Fruit fly (Drosophila melanogaster) whole organism, embryonic: ENCODE results near the gene Osi17.

Experiments used
- Abd-B ChIP-seq: fragments of 200-800 bp; sonication (Bioruptor generic); optimal IDR thresholded peaks from 2 replicates; lab custom pipeline; 2018; ENCODE audit warnings: missing biosample characterization, mild to moderate bottlenecking, missing genetic modification characterization, moderate library complexity
- Blimp-1 ChIP-seq: fragments of 200-800 bp; sonication (Bioruptor generic); optimal IDR thresholded peaks from 3 replicates; lab custom pipeline; 2018; ENCODE audit warnings: missing biosample characterization, missing genetic modification characterization, mild to moderate bottlenecking, moderate library complexity, missing genetic modification reagents
- CG10147 ChIP-seq: fragments of 200-800 bp; sonication (Bioruptor generic); optimal IDR thresholded peaks from 2 replicates; lab custom pipeline; 2019; ENCODE audit warnings: missing biosample characterization, mild to moderate bottlenecking, missing genetic modification characterization, moderate library complexity
- CG10979 ChIP-seq: fragments of 200-800 bp; sonication (Bioruptor generic); optimal IDR thresholded peaks from 2 replicates; lab custom pipeline; 2018; ENCODE audit warnings: missing biosample characterization, mild to moderate bottlenecking, missing genetic modification characterization, moderate library complexity
- CG11504 ChIP-seq: fragments of 200-800 bp; sonication (Bioruptor generic); optimal IDR thresholded peaks from 3 replicates; lab custom pipeline; 2019; ENCODE audit warnings: missing biosample characterization, mild to moderate bottlenecking, missing genetic modification characterization, moderate library complexity
- CG11695 ChIP-seq: fragments of 200-800 bp; sonication (Bioruptor generic); IDR thresholded peaks from 3 replicates; pipeline ENCODE4 v1.3.6; 2022; ENCODE audit warnings: missing biosample characterization, missing genetic modification characterization
- CG12155 ChIP-seq: fragments of 200-800 bp; sonication (Bioruptor generic); optimal IDR thresholded peaks from 3 replicates; lab custom pipeline; 2016; ENCODE audit warnings: missing biosample characterization, missing genetic modification characterization
- CG12744 ChIP-seq: fragments of 200-800 bp; sonication (Bioruptor generic); optimal IDR thresholded peaks from 2 replicates; lab custom pipeline; 2016; ENCODE audit warnings: missing biosample characterization, missing genetic modification characterization
- CG14710 ChIP-seq: fragments of 200-800 bp; sonication (Bioruptor generic); optimal IDR thresholded peaks from 3 replicates; lab custom pipeline; 2019; ENCODE audit warnings: missing biosample characterization, mild to moderate bottlenecking, missing genetic modification characterization, moderate library complexity
- CG1602 ChIP-seq: fragments of 200-800 bp; sonication (Bioruptor generic); optimal IDR thresholded peaks from 3 replicates; lab custom pipeline; 2016; ENCODE audit warnings: missing biosample characterization, missing genetic modification characterization
- CG1603 ChIP-seq: fragments of 200-800 bp; sonication (Bioruptor generic); optimal IDR thresholded peaks from 2 replicates; lab custom pipeline; 2019; ENCODE audit warnings: missing biosample characterization, mild to moderate bottlenecking, missing genetic modification characterization, moderate library complexity
- CG16815 ChIP-seq: fragments of 200-800 bp; sonication (Bioruptor generic); optimal IDR thresholded peaks from 3 replicates; lab custom pipeline; 2017; ENCODE audit warnings: missing biosample characterization, mild to moderate bottlenecking, missing genetic modification characterization
- CG16863 ChIP-seq: fragments of 200-800 bp; sonication (Bioruptor generic); optimal IDR thresholded peaks from 3 replicates; lab custom pipeline; 2016; ENCODE audit warnings: missing biosample characterization, missing genetic modification characterization
- CG17361 ChIP-seq: fragments of 200-800 bp; sonication (Bioruptor generic); IDR thresholded peaks from 3 replicates; pipeline ENCODE4 v1.3.6; 2022; ENCODE audit warnings: missing biosample characterization, missing genetic modification characterization
- CG17829 ChIP-seq: fragments of 200-800 bp; optimal IDR thresholded peaks from 2 replicates; lab custom pipeline; 2019; ENCODE audit warnings: missing biosample characterization, mild to moderate bottlenecking, missing genetic modification characterization, moderate library complexity
- CG1792 ChIP-seq: fragments of 200-800 bp; sonication (Bioruptor generic); optimal IDR thresholded peaks from 2 replicates; lab custom pipeline; 2016; ENCODE audit warnings: missing biosample characterization, missing genetic modification characterization
- CG3065 ChIP-seq: fragments of 200-800 bp; sonication (Bioruptor generic); optimal IDR thresholded peaks from 2 replicates; lab custom pipeline; 2016; ENCODE audit warnings: missing biosample characterization, missing genetic modification characterization
- CG4360 ChIP-seq: fragments of 200-800 bp; sonication (Bioruptor generic); IDR thresholded peaks from 2 replicates; pipeline ENCODE4 v1.3.6; 2022; ENCODE audit warnings: missing biosample characterization, missing genetic modification characterization
- CG4617 ChIP-seq: fragments of 200-800 bp; sonication (Bioruptor generic); optimal IDR thresholded peaks from 3 replicates; lab custom pipeline; 2016; ENCODE audit warnings: missing biosample characterization, missing genetic modification characterization, borderline replicate concordance
- CG7839 ChIP-seq: fragments of 200-800 bp; sonication (Bioruptor generic); optimal IDR thresholded peaks from 3 replicates; lab custom pipeline; 2018; ENCODE audit warnings: missing biosample characterization, mild to moderate bottlenecking, missing genetic modification characterization, moderate library complexity
- CG9437 ChIP-seq: fragments of 200-800 bp; sonication (Bioruptor generic); optimal IDR thresholded peaks from 2 replicates; lab custom pipeline; 2018; ENCODE audit warnings: missing biosample characterization, mild to moderate bottlenecking, missing genetic modification characterization
- Fer2 ChIP-seq: fragments of 200-800 bp; sonication (Bioruptor generic); optimal IDR thresholded peaks from 2 replicates; lab custom pipeline; 2018; ENCODE audit warnings: missing biosample characterization, mild to moderate bottlenecking, missing genetic modification characterization, moderate library complexity
- Fer3 ChIP-seq: fragments of 200-800 bp; sonication (Bioruptor generic); optimal IDR thresholded peaks from 2 replicates; lab custom pipeline; 2018; ENCODE audit warnings: missing biosample characterization, mild to moderate bottlenecking, missing genetic modification characterization, moderate library complexity
- HLH3B ChIP-seq: fragments of 200-800 bp; sonication (Bioruptor generic); IDR thresholded peaks from 2 replicates; pipeline ENCODE4 v1.3.6; 2022; ENCODE audit warnings: missing biosample characterization, missing genetic modification characterization
- Hsf ChIP-seq: fragments of 200-800 bp; sonication (Bioruptor generic); optimal IDR thresholded peaks from 3 replicates; lab custom pipeline; 2016; ENCODE audit warnings: missing biosample characterization, missing genetic modification characterization
- Meics ChIP-seq: fragments of 200-800 bp; sonication (Bioruptor generic); optimal IDR thresholded peaks from 2 replicates; lab custom pipeline; 2017; ENCODE audit warnings: missing biosample characterization, mild to moderate bottlenecking, missing genetic modification characterization
- NC2α ChIP-seq: fragments of 200-800 bp; sonication (Bioruptor generic); optimal IDR thresholded peaks from 2 replicates; lab custom pipeline; 2016; ENCODE audit warnings: missing biosample characterization, missing genetic modification characterization
- Nf-YB ChIP-seq: fragments of 200-800 bp; sonication (Bioruptor generic); optimal IDR thresholded peaks from 3 replicates; lab custom pipeline; 2019; ENCODE audit warnings: missing biosample characterization, mild to moderate bottlenecking, missing genetic modification characterization, moderate library complexity
- NfI ChIP-seq: fragments of 200-800 bp; sonication (Bioruptor generic); optimal IDR thresholded peaks from 3 replicates; lab custom pipeline; 2018; ENCODE audit warnings: missing biosample characterization, mild to moderate bottlenecking, missing genetic modification characterization, moderate library complexity
- Sry-β ChIP-seq: fragments of 200-800 bp; sonication (Bioruptor generic); optimal IDR thresholded peaks from 2 replicates; lab custom pipeline; 2018; ENCODE audit warnings: missing biosample characterization, mild to moderate bottlenecking, missing genetic modification characterization, moderate library complexity
- Ssrp ChIP-seq: fragments of 200-800 bp; sonication (Bioruptor generic); optimal IDR thresholded peaks from 2 replicates; lab custom pipeline; 2018; ENCODE audit warnings: missing biosample characterization, mild to moderate bottlenecking, missing genetic modification characterization, moderate library complexity
- ci ChIP-seq: fragments of 200-800 bp; sonication (Bioruptor generic); IDR thresholded peaks from 3 replicates; pipeline ENCODE4 v1.3.6; 2022; ENCODE audit warnings: missing biosample characterization, missing genetic modification characterization
- crol ChIP-seq: fragments of 200-800 bp; sonication (Bioruptor generic); IDR thresholded peaks from 2 replicates; pipeline ENCODE4 v1.3.6; 2022; ENCODE audit warnings: missing biosample characterization, missing genetic modification characterization
- dpn ChIP-seq, 2 experiments: fragments of 200-800 bp; sonication (Bioruptor generic); optimal IDR thresholded peaks; 3 replicates each; lab custom pipeline; 2016; ENCODE audit warnings: missing biosample characterization in 2 of 2, missing genetic modification characterization in 2 of 2
- fd96Cb ChIP-seq: fragments of 200-800 bp; sonication (Bioruptor generic); optimal IDR thresholded peaks from 2 replicates; lab custom pipeline; 2018; ENCODE audit warnings: missing biosample characterization, mild to moderate bottlenecking, missing genetic modification characterization, moderate library complexity
- ftz-f1 ChIP-seq: fragments of 200-800 bp; sonication (Bioruptor generic); optimal IDR thresholded peaks from 2 replicates; lab custom pipeline; 2016; ENCODE audit warnings: missing biosample characterization, missing genetic modification characterization
- gem ChIP-seq: fragments of 200-800 bp; sonication (Bioruptor generic); optimal IDR thresholded peaks from 2 replicates; lab custom pipeline; 2019; ENCODE audit warnings: missing biosample characterization, mild to moderate bottlenecking, missing genetic modification characterization, moderate library complexity
- lab ChIP-seq: fragments of 200-800 bp; sonication (Bioruptor generic); optimal IDR thresholded peaks from 3 replicates; lab custom pipeline; 2017; ENCODE audit warnings: missing biosample characterization, missing genetic modification characterization, mild to moderate bottlenecking, moderate library complexity, missing genetic modification reagents
- lola ChIP-seq, 3 experiments: fragments of >200 bp in 2 of 3; fragments of 200-800 bp in 1 of 3; sonication (Bioruptor generic) in 1 of 3; optimal IDR thresholded peaks; 2 replicates each; lab custom pipeline; 2017 to 2019; ENCODE audit warnings: missing biosample characterization in 3 of 3, missing genetic modification characterization in 3 of 3, mild to moderate bottlenecking in 1 of 3, moderate library complexity in 1 of 3
- mam ChIP-seq: fragments of 200-800 bp; sonication (Bioruptor generic); optimal IDR thresholded peaks from 3 replicates; lab custom pipeline; 2016; ENCODE audit warnings: missing biosample characterization, missing genetic modification characterization
- org-1 ChIP-seq: fragments of 200-800 bp; sonication (Bioruptor generic); optimal IDR thresholded peaks from 2 replicates; lab custom pipeline; 2017; ENCODE audit warnings: missing biosample characterization, missing genetic modification characterization
- pros ChIP-seq: fragments of 200-800 bp; sonication (Bioruptor generic); optimal IDR thresholded peaks from 3 replicates; lab custom pipeline; 2019; ENCODE audit warnings: missing biosample characterization, mild to moderate bottlenecking, missing genetic modification characterization, moderate library complexity
- psq ChIP-seq: fragments of 200-800 bp; sonication (Bioruptor generic); optimal IDR thresholded peaks from 2 replicates; lab custom pipeline; 2017; ENCODE audit warnings: missing biosample characterization, missing genetic modification characterization
- row ChIP-seq: fragments of 200-800 bp; sonication (Bioruptor generic); IDR thresholded peaks from 3 replicates; pipeline ENCODE4 v1.3.6; 2022; ENCODE audit warnings: missing biosample characterization, missing genetic modification characterization
- salm ChIP-seq: fragments of 200-800 bp; sonication (Bioruptor generic); optimal IDR thresholded peaks from 2 replicates; lab custom pipeline; 2018; ENCODE audit warnings: missing biosample characterization, mild to moderate bottlenecking, missing genetic modification characterization
- vvl ChIP-seq: fragments of 200-800 bp; sonication (Bioruptor generic); IDR thresholded peaks from 2 replicates; pipeline ENCODE4 v1.3.6; 2022; ENCODE audit warnings: missing biosample characterization, missing genetic modification characterization
- z ChIP-seq: fragments of 200-800 bp; sonication (Bioruptor generic); IDR thresholded peaks from 3 replicates; pipeline ENCODE4 v1.3.6; 2022; ENCODE audit warnings: missing biosample characterization, missing genetic modification characterization
- zfh1 ChIP-seq: fragments of 200-800 bp; sonication (Bioruptor generic); IDR thresholded peaks from 3 replicates; pipeline ENCODE4 v1.3.6; 2022; ENCODE audit warnings: missing biosample characterization, missing genetic modification characterization

Gene Osi17

dm6 chr3R:6352893-6353623, 41.5 kb downstream of the Osi17 start (continued):
- peak in 1 of 2 experiments; percentile 37 for TF ChIP-seq dpn (GFP tag; optimal IDR thresholded peaks at IDR 0.05; lab: Kevin White, UChicago)
- peak; percentile 76 for TF ChIP-seq CG4360 (GFP tag; lab: Robert Waterston, UW)
- TF ChIP-seq pros (GFP tag; lab: Kevin White, UChicago): peak; percentile 45
- TF ChIP-seq row (GFP tag; lab: Robert Waterston, UW): peak; percentile 44
- peak; percentile 29 for TF ChIP-seq CG17829 (tag; lab: Kevin White, UChicago)
- 0 out of 2 replicates have a peak, but pooled peaks have one; percentile 9 for TF ChIP-seq vvl (GFP tag; lab: Robert Waterston, UW)
- peak; percentile 12 for TF ChIP-seq NfI (GFP tag; lab: Kevin White, UChicago)
- TF ChIP-seq salm (tag; lab: Kevin White, UChicago): peak; percentile 4
- no peak for TF ChIP-seq Abd-B (GFP tag; lab: Kevin White, UChicago)
- peak; percentile 5 for TF ChIP-seq CG10147 (GFP tag; lab: Kevin White, UChicago)
- peak; percentile 87 for TF ChIP-seq crol (GFP tag; lab: Robert Waterston, UW)
- peak; percentile 63 for TF ChIP-seq gem (tag; lab: Kevin White, UChicago)
- TF ChIP-seq CG16863: no peak
- TF ChIP-seq Hsf (GFP tag; lab: Kevin White, UChicago): peak; percentile 4
- peak; percentile 49; the same call in 2 of the 3 replicates for TF ChIP-seq CG17361 (GFP tag; lab: Robert Waterston, UW)
- peak in 1 of 3 experiments; percentile 40 for TF ChIP-seq lola (GFP tag; optimal IDR thresholded peaks at IDR 0.05; lab: Kevin White, UChicago)
- no peak for TF ChIP-seq CG12155
- peak; percentile 33 for TF ChIP-seq CG1603 (tag; lab: Kevin White, UChicago)
- peak; percentile 32 for TF ChIP-seq CG16815 (GFP tag; lab: Kevin White, UChicago)
- peak; percentile 18 for TF ChIP-seq Sry-β (GFP tag; lab: Kevin White, UChicago)
- peak; percentile 11 for TF ChIP-seq mam
- no peak for TF ChIP-seq CG12744 (GFP tag; lab: Kevin White, UChicago)
- TF ChIP-seq CG10979: peak; percentile 38
- peak; percentile 72 for TF ChIP-seq CG11504 (tag; lab: Kevin White, UChicago)
- no peak for TF ChIP-seq psq (GFP tag; lab: Kevin White, UChicago)
- TF ChIP-seq NC2α (GFP tag; lab: Kevin White, UChicago): no peak
- TF ChIP-seq ci (GFP tag; lab: Robert Waterston, UW): peak; percentile 40; the same call in 2 of the 3 replicates
- TF ChIP-seq CG11695: 0 out of 3 replicates have a peak, but pooled peaks have one; percentile 19
- no peak for TF ChIP-seq CG3065 (GFP tag; lab: Kevin White, UChicago)
- TF ChIP-seq Fer3 (tag; lab: Kevin White, UChicago): peak; percentile 4
- peak; percentile 33 for TF ChIP-seq Ssrp (tag; lab: Kevin White, UChicago)
- no peak for TF ChIP-seq HLH3B (GFP tag; lab: Robert Waterston, UW)
- peak; percentile 60 for TF ChIP-seq CG7839
- no peak for TF ChIP-seq ftz-f1 (GFP tag; lab: Kevin White, UChicago)
- TF ChIP-seq CG1792 (GFP tag; lab: Kevin White, UChicago): no peak
- peak; percentile 15 for TF ChIP-seq CG1602 (GFP tag; lab: Kevin White, UChicago)
- TF ChIP-seq Meics: peak; percentile 32
- no peak for TF ChIP-seq lab
- peak; percentile 17 for TF ChIP-seq CG14710
- TF ChIP-seq z (GFP tag; lab: Robert Waterston, UW): peak; percentile 95
- TF ChIP-seq Nf-YB (GFP tag; lab: Kevin White, UChicago): peak; percentile 10
- TF ChIP-seq CG4617 (GFP tag; lab: Kevin White, UChicago): no peak
- peak; percentile 48 for TF ChIP-seq CG9437
- TF ChIP-seq zfh1 (GFP tag; lab: Robert Waterston, UW): 0 out of 3 replicates have a peak, but pooled peaks have one; percentile 44
- TF ChIP-seq org-1: peak; percentile 54
- peak; percentile 30 for TF ChIP-seq fd96Cb (tag; lab: Kevin White, UChicago)
- peak; percentile 33 for TF ChIP-seq Blimp-1 (GFP tag; lab: Kevin White, UChicago)
- TF ChIP-seq Fer2: no peak
